Fruit fly (Drosophila melanogaster) whole organism, larva: ENCODE data around the gene meso18E.
A peak's percentile ranks its signal among the peaks of the same experiment; 100 is the strongest.

Source experiments
- noc ChIP-seq: fragments of 200-800 bp; sonication (Bioruptor generic); optimal IDR thresholded peaks from 3 replicates; lab custom pipeline; 2019; ENCODE audit warnings: missing biosample characterization, mild to moderate bottlenecking, missing genetic modification characterization, moderate library complexity

The meso18E gene

dm6 chrX:19683040-19683875 lies 29.6 kb downstream of the meso18E start, which contains the start of the genes dome and Ubqn:
Gene dome (minus strand): TSS chrX:19683518.
Gene Ubqn (plus strand): TSS chrX:19683808.
- TF ChIP-seq noc (tag; lab: Kevin White, UChicago) = peak; percentile 42

- no peak for TF ChIP-seq noc (tag; lab: Kevin White, UChicago)
These were observed 33.6 kb downstream of the meso18E start for dm6 chrX:19679207-19679606.

- TF ChIP-seq noc (tag; lab: Kevin White, UChicago) = no peak
These were observed 37.2 kb downstream of the meso18E start, which contains the start of gene et for dm6 chrX:19675662-19676061. Gene et (minus strand): TSS chrX:19675891.

dm6 chrX:19668405-19668804 lies 44.4 kb downstream of the meso18E start:
- TF ChIP-seq noc (tag; lab: Kevin White, UChicago) = peak; percentile 99

- no peak for TF ChIP-seq noc (tag; lab: Kevin White, UChicago)
These were observed 45.3 kb downstream of the meso18E start for dm6 chrX:19667444-19668104.

dm6 chrX:19666991-19667409 lies 45.8 kb downstream of the meso18E start, which contains the start of gene Zw:
Gene Zw (plus strand): TSS chrX:19667252.
- peak; percentile 26 for TF ChIP-seq noc (tag; lab: Kevin White, UChicago)

- TF ChIP-seq noc (tag; lab: Kevin White, UChicago) = peak; percentile 30
These were observed 47.1 kb downstream of the meso18E start for dm6 chrX:19665684-19666141.

- TF ChIP-seq noc (tag; lab: Kevin White, UChicago) = no peak
These were observed 48.8 kb downstream of the meso18E start, which contains the start of the genes CG14223 and Ssu72 for dm6 chrX:19663859-19664728. Gene CG14223 (minus strand): TSS chrX:19663971. Gene Ssu72 (plus strand): TSS chrX:19664561.

dm6 chrX:19663196-19663858 lies 49.5 kb downstream of the meso18E start:
- TF ChIP-seq noc (tag; lab: Kevin White, UChicago) = no peak

- TF ChIP-seq noc (tag; lab: Kevin White, UChicago) = no peak
These were observed 50.2 kb downstream of the meso18E start for dm6 chrX:19662583-19663195.
